Fruit fly (Drosophila melanogaster) whole organism: ENCODE data around the gene Rcd7.

ENCODE experiments used
- CG8478 ChIP-seq: fragments of >200 bp; optimal IDR thresholded peaks from 2 replicates; lab custom pipeline; 2018; ENCODE audit warnings: inconsistent platforms
- Dll ChIP-seq: fragments of >200 bp; optimal IDR thresholded peaks from 2 replicates; lab custom pipeline; 2017
- EcR ChIP-seq, 2 experiments: fragments of >200 bp; optimal IDR thresholded peaks; 2 replicates each; lab custom pipeline; 2017; ENCODE audit warnings: missing biosample characterization in 2 of 2, missing genetic modification characterization in 2 of 2, missing genetic modification reagents in 2 of 2

- no peak for TF ChIP-seq Dll (lab: Kevin White, UChicago)
- TF ChIP-seq EcR (GFP tag; optimal IDR thresholded peaks at IDR 0.05; lab: Kevin White, UChicago), result peak in 1 of 2 experiments; percentile 26
- TF ChIP-seq CG8478 (lab: Kevin White, UChicago), result no peak
These were observed 15.2 kb downstream of the Rcd7 start for dm6 chr3L:19560005-19560694.
